Worm (Caenorhabditis elegans): ENCODE data around the gene glr-2.

DNA sequence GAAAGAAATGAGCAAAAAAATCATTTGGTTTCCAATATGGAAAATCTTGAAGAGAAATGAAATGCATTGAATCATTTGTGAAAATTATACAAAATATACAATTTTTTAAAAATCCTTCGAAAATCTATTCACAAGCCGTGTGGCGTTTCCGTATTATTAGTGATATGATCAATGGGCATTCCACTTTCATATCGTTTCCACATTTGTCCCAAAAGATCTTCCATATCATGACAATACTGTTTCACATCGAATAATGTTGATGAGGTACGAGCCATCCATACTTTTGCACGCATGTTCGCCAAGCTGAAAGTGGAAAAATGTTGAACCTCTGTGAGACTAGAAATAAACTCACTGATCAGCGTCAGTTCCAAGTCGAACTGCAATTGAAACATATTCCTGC is 1.6 kb upstream of the glr-2 start:
- TF ChIP-seq cog-1 (tag; optimal IDR thresholded peaks at IDR 0.05) (no peak), ztf-23 (GFP tag; IDR thresholded peaks at IDR 0.05) (no peak), med-1 (GFP tag; optimal IDR thresholded peaks at IDR 0.05; ENCODE audit: insufficient read depth) (no peak), T22C8.4 (GFP tag; IDR thresholded peaks at IDR 0.05) (no peak), flt-1 (GFP tag; IDR thresholded peaks at IDR 0.05) (no peak)
